Worm (Caenorhabditis elegans): Measurements from ENCODE around the gene droe-4.

ce11 chrV:13980807-13981206, 11.6 kb upstream of the droe-4 start, which contains the start of gene eol-1:
- TF ChIP-seq nhr-12 (tag; optimal IDR thresholded peaks at IDR 0.05): no peak
- no peak for TF ChIP-seq nhr-237 (tag; optimal IDR thresholded peaks at IDR 0.05)
- TF ChIP-seq mep-1 (tag; optimal IDR thresholded peaks at IDR 0.05): no peak
- no peak for TF ChIP-seq snpc-4 (tag; optimal IDR thresholded peaks at IDR 0.05)
- no peak for TF ChIP-seq ceh-39 (tag; optimal IDR thresholded peaks at IDR 0.05)
- no peak for TF ChIP-seq ces-1 (GFP tag; optimal IDR thresholded peaks at IDR 0.05)
- no peak for TF ChIP-seq cnd-1 (tag; optimal IDR thresholded peaks at IDR 0.05)
- TF ChIP-seq mls-2 (tag; optimal IDR thresholded peaks at IDR 0.05): no peak
- TF ChIP-seq pha-4 (tag; optimal IDR thresholded peaks at IDR 0.05): no peak
- no peak for TF ChIP-seq ceh-43 (GFP tag; optimal IDR thresholded peaks at IDR 0.05)
- no peak for TF ChIP-seq mab-5 (tag; optimal IDR thresholded peaks at IDR 0.05)
- no peak for TF ChIP-seq unc-62 (GFP tag; optimal IDR thresholded peaks at IDR 0.05)

All from whole organism, mixed stage, embryonic.